Worm (Caenorhabditis elegans) whole organism, young adult: ENCODE results near the gene F58B3.6.

Experiments used
- B0336.3 ChIP-seq: fragments of 200-800 bp; sonication (Bioruptor generic); IDR thresholded peaks from 2 replicates; pipeline ENCODE4 v1.3.6; 2022; ENCODE audit warnings: missing genetic modification characterization, missing compliant biosample characterization
- C17E4.6 ChIP-seq: fragments of 200-800 bp; sonication (Bioruptor generic); IDR thresholded peaks from 2 replicates; pipeline ENCODE4 v1.3.6; 2022; ENCODE audit warnings: missing genetic modification reagents, missing genetic modification characterization, missing compliant biosample characterization
- F10E7.11 ChIP-seq: sonication (generic microtip); optimal IDR thresholded peaks from 2 replicates; lab custom pipeline; 2017; ENCODE audit warnings: mild to moderate bottlenecking, missing genetic modification characterization, moderate library complexity, missing compliant biosample characterization
- F23B12.7 ChIP-seq: sonication (generic microtip); optimal IDR thresholded peaks from 2 replicates; lab custom pipeline; 2017; ENCODE audit warnings: missing genetic modification characterization, mild to moderate bottlenecking, missing compliant biosample characterization, antibody characterized with exemption, moderate library complexity; ENCODE audit not compliant: insufficient read depth
- F39B2.1 ChIP-seq: fragments of 200-800 bp; sonication (Bioruptor generic); IDR thresholded peaks from 2 replicates; pipeline ENCODE4 v1.3.6; 2022; ENCODE audit warnings: missing genetic modification reagents, missing genetic modification characterization, missing compliant biosample characterization
- F57C9.4 ChIP-seq: sonication (generic microtip); optimal IDR thresholded peaks from 2 replicates; lab custom pipeline; 2017; ENCODE audit warnings: mild to moderate bottlenecking, missing genetic modification characterization, missing compliant biosample characterization
- K11D2.4 ChIP-seq: fragments of 200-800 bp; sonication (Bioruptor generic); IDR thresholded peaks from 2 replicates; pipeline ENCODE4 v1.3.6; 2022; ENCODE audit warnings: missing genetic modification reagents, missing genetic modification characterization, missing compliant biosample characterization
- T07F8.4 ChIP-seq: sonication (generic microtip); optimal IDR thresholded peaks from 2 replicates; lab custom pipeline; 2016; ENCODE audit warnings: mild to moderate bottlenecking, missing genetic modification characterization, moderate library complexity, missing compliant biosample characterization
- Y56A3A.18 ChIP-seq: fragments of 200-800 bp; sonication (Bioruptor generic); IDR thresholded peaks from 2 replicates; pipeline ENCODE4 v1.3.6; 2022; ENCODE audit warnings: missing genetic modification reagents, missing genetic modification characterization, missing compliant biosample characterization
- Y79H2A.3 ChIP-seq: fragments of 200-800 bp; sonication (Bioruptor generic); conservative IDR thresholded peaks from 2 replicates; pipeline ENCODE4 v1.3.6; 2022; ENCODE audit warnings: missing genetic modification reagents, missing genetic modification characterization, missing compliant biosample characterization
- Y95B8A.8 ChIP-seq: fragments of 200-800 bp; sonication (Bioruptor generic); IDR thresholded peaks from 2 replicates; pipeline ENCODE4 v1.3.6; 2022; ENCODE audit warnings: missing genetic modification reagents, missing genetic modification characterization, missing compliant biosample characterization
- ZK185.1 ChIP-seq: sonication (generic microtip); optimal IDR thresholded peaks from 2 replicates; lab custom pipeline; 2016; ENCODE audit warnings: mild to moderate bottlenecking, missing genetic modification characterization, missing compliant biosample characterization; ENCODE audit not compliant: poor library complexity, severe bottlenecking
- akir-1 ChIP-seq: fragments of 200-800 bp; sonication (Bioruptor generic); optimal IDR thresholded peaks from 2 replicates; lab custom pipeline; 2018; ENCODE audit warnings: mild to moderate bottlenecking, missing genetic modification characterization, moderate library complexity, missing compliant biosample characterization
- ama-1 ChIP-seq, 3 experiments: fragments of 150-350 bp in 1 of 3; sonication (generic microtip) in 2 of 3; optimal IDR thresholded peaks; 2 replicates each; lab custom pipeline; 2014 to 2018; ENCODE audit warnings: missing biosample characterization in 2 of 3, missing genetic modification characterization in 2 of 3, missing genetic modification reagents in 2 of 3
- atf-7 ChIP-seq: sonication (generic microtip); optimal IDR thresholded peaks from 2 replicates; lab custom pipeline; 2017; ENCODE audit warnings: mild to moderate bottlenecking, missing genetic modification characterization, missing compliant biosample characterization
- cebp-1 ChIP-seq, 2 experiments: fragments of 200-800 bp in 1 of 2; sonication (Bioruptor generic) in 1 of 2; sonication (generic microtip) in 1 of 2; IDR thresholded peaks in 1 of 2; optimal IDR thresholded peaks in 1 of 2; 2 replicates each; pipeline versions ENCODE4 v1.3.6 to Lab custom; 2017 to 2022; ENCODE audit warnings: missing compliant biosample characterization in 2 of 2, missing genetic modification characterization in 2 of 2, mild to moderate bottlenecking in 1 of 2, missing genetic modification reagents in 1 of 2, moderate library complexity in 1 of 2
- ceh-27 ChIP-seq: fragments of 200-800 bp; sonication (Bioruptor generic); optimal IDR thresholded peaks from 2 replicates; lab custom pipeline; 2018; ENCODE audit warnings: mild to moderate bottlenecking, missing genetic modification characterization, moderate library complexity, missing compliant biosample characterization
- ceh-40 ChIP-seq: fragments of 200-800 bp; sonication (Bioruptor generic); IDR thresholded peaks from 2 replicates; pipeline ENCODE4 v1.3.6; 2022; ENCODE audit warnings: missing genetic modification characterization, missing compliant biosample characterization
- ceh-79 ChIP-seq: sonication (generic microtip); optimal IDR thresholded peaks from 2 replicates; lab custom pipeline; 2017; ENCODE audit warnings: mild to moderate bottlenecking, missing genetic modification characterization, missing compliant biosample characterization
- die-1 ChIP-seq: sonication (generic microtip); optimal IDR thresholded peaks from 2 replicates; lab custom pipeline; 2016; ENCODE audit warnings: missing genotype, mild to moderate bottlenecking, missing genetic modification characterization, missing compliant biosample characterization
- dpl-1 ChIP-seq: fragments of 150-350 bp; optimal IDR thresholded peaks from 2 replicates; lab custom pipeline; 2014; ENCODE audit warnings: missing biosample characterization, missing genetic modification reagents, missing genetic modification characterization
- ekl-4 ChIP-seq: fragments of 200-800 bp; sonication (Bioruptor generic); IDR thresholded peaks from 2 replicates; pipeline ENCODE4 v1.3.6; 2022; ENCODE audit warnings: missing genetic modification reagents, missing genetic modification characterization, missing compliant biosample characterization
- ets-4 ChIP-seq: fragments of 200-800 bp; sonication (Bioruptor generic); optimal IDR thresholded peaks from 2 replicates; lab custom pipeline; 2018; ENCODE audit warnings: mild to moderate bottlenecking, missing genetic modification characterization, missing compliant biosample characterization
- fkh-3 ChIP-seq: sonication (generic microtip); optimal IDR thresholded peaks from 2 replicates; lab custom pipeline; 2016; ENCODE audit warnings: mild to moderate bottlenecking, missing genetic modification characterization, missing compliant biosample characterization
- gei-17 ChIP-seq: fragments of 200-800 bp; sonication (Bioruptor generic); optimal IDR thresholded peaks from 2 replicates; lab custom pipeline; 2018; ENCODE audit warnings: mild to moderate bottlenecking, missing genetic modification characterization, missing compliant biosample characterization
- hmg-1.2 ChIP-seq: fragments of 200-800 bp; sonication (Bioruptor generic); IDR thresholded peaks from 2 replicates; pipeline ENCODE4 v1.3.6; 2022; ENCODE audit warnings: missing genetic modification reagents, missing genetic modification characterization, missing compliant biosample characterization
- hmg-20 ChIP-seq: fragments of 200-800 bp; sonication (Bioruptor generic); IDR thresholded peaks from 2 replicates; pipeline ENCODE4 v1.3.6; 2022; ENCODE audit warnings: missing genetic modification reagents, missing genetic modification characterization, missing compliant biosample characterization
- let-526 ChIP-seq: fragments of 200-800 bp; sonication (Bioruptor generic); IDR thresholded peaks from 2 replicates; pipeline ENCODE4 v1.3.6; 2022; ENCODE audit warnings: missing genetic modification reagents, missing genetic modification characterization, missing compliant biosample characterization
- lin-40 ChIP-seq: sonication (generic microtip); optimal IDR thresholded peaks from 2 replicates; lab custom pipeline; 2016; ENCODE audit warnings: missing genetic modification characterization, mild to moderate bottlenecking, missing compliant biosample characterization, missing genotype, missing genetic modification reagents
- mcd-1 ChIP-seq: fragments of 200-800 bp; sonication (Bioruptor generic); IDR thresholded peaks from 2 replicates; pipeline ENCODE4 v1.3.6; 2022; ENCODE audit warnings: missing genetic modification reagents, missing genetic modification characterization, missing compliant biosample characterization
- nfya-1 ChIP-seq: sonication (generic microtip); optimal IDR thresholded peaks from 2 replicates; lab custom pipeline; 2017; ENCODE audit warnings: antibody characterized with exemption, missing compliant biosample characterization, missing genetic modification characterization, borderline replicate concordance; ENCODE audit not compliant: insufficient read depth
- nfyb-1 ChIP-seq: fragments of 200-800 bp; sonication (Bioruptor generic); IDR thresholded peaks from 2 replicates; pipeline ENCODE4 v1.3.6; 2022; ENCODE audit warnings: missing genetic modification reagents, missing genetic modification characterization, missing compliant biosample characterization
- nhr-80 ChIP-seq: sonication (generic microtip); optimal IDR thresholded peaks from 2 replicates; lab custom pipeline; 2016; ENCODE audit warnings: missing genetic modification characterization, missing compliant biosample characterization
- nhr-90 ChIP-seq: sonication (generic microtip); optimal IDR thresholded peaks from 2 replicates; lab custom pipeline; 2016; ENCODE audit warnings: missing genotype, mild to moderate bottlenecking, missing genetic modification characterization, missing compliant biosample characterization
- snpc-4 ChIP-seq, 5 experiments: fragments of 150-350 bp in 1 of 5; sonication (generic microtip) in 4 of 5; optimal IDR thresholded peaks; 2 replicates each; lab custom pipeline; 2014 to 2018; ENCODE audit warnings: missing genetic modification characterization in 5 of 5, missing biosample characterization in 3 of 5, antibody characterized with exemption in 2 of 5, mild to moderate bottlenecking in 2 of 5, missing compliant biosample characterization in 2 of 5, missing genotype in 2 of 5, moderate library complexity in 2 of 5, missing genetic modification reagents in 1 of 5
- somi-1 ChIP-seq: fragments of 200-800 bp; sonication (Bioruptor generic); optimal IDR thresholded peaks from 2 replicates; lab custom pipeline; 2018; ENCODE audit warnings: mild to moderate bottlenecking, missing genetic modification characterization, missing compliant biosample characterization
- sptf-2 ChIP-seq: fragments of 200-800 bp; sonication (Bioruptor generic); optimal IDR thresholded peaks from 2 replicates; lab custom pipeline; 2018; ENCODE audit warnings: mild to moderate bottlenecking, missing genetic modification characterization, missing compliant biosample characterization
- tbp1 ChIP-seq: fragments of 200-800 bp; sonication (Bioruptor generic); optimal IDR thresholded peaks from 2 replicates; lab custom pipeline; 2018; ENCODE audit warnings: mild to moderate bottlenecking, missing genetic modification characterization, missing compliant biosample characterization
- zfh-2 ChIP-seq: fragments of 200-800 bp; sonication (Bioruptor generic); conservative IDR thresholded peaks from 2 replicates; pipeline ENCODE4 v1.3.6; 2022; ENCODE audit warnings: missing genetic modification reagents, missing genetic modification characterization, missing compliant biosample characterization
- zim-3 ChIP-seq: sonication (generic microtip); optimal IDR thresholded peaks from 2 replicates; lab custom pipeline; 2017; ENCODE audit warnings: mild to moderate bottlenecking, missing genetic modification characterization, moderate library complexity, missing compliant biosample characterization
- ztf-22 ChIP-seq: fragments of 200-800 bp; sonication (Bioruptor generic); optimal IDR thresholded peaks from 2 replicates; lab custom pipeline; 2018; ENCODE audit warnings: mild to moderate bottlenecking, missing genetic modification characterization, moderate library complexity, missing compliant biosample characterization
- ztf-28 ChIP-seq: fragments of 200-800 bp; sonication (Bioruptor generic); IDR thresholded peaks from 2 replicates; pipeline ENCODE4 v1.3.6; 2022; ENCODE audit warnings: missing genetic modification reagents, missing genetic modification characterization, missing compliant biosample characterization

Gene F58B3.6

ce11 chrIV:11593415-11594190 is 42.8 kb upstream of the F58B3.6 start, which contains the start of gene F40F11.3 (continued):
- TF ChIP-seq ekl-4 (GFP tag; lab: Robert Waterston, UW) (peak; percentile 73), ceh-40 (GFP tag; lab: Robert Waterston, UW) (0 out of 2 replicates have a peak, but pooled peaks have one; percentile 52), zim-3 (tag; lab: Kevin White, UChicago) (no peak), T07F8.4 (tag; lab: Kevin White, UChicago) (no peak), mcd-1 (GFP tag; lab: Robert Waterston, UW) (peak; percentile 64), akir-1 (GFP tag; lab: Kevin White, UChicago) (peak; percentile 38), fkh-3 (tag; lab: Kevin White, UChicago) (no peak), F57C9.4 (tag; lab: Kevin White, UChicago) (no peak), ztf-22 (GFP tag; lab: Kevin White, UChicago) (peak; percentile 34), nhr-90 (peak; percentile 13), ets-4 (GFP tag; lab: Kevin White, UChicago) (peak; percentile 41), B0336.3 (GFP tag; lab: Robert Waterston, UW) (peak; percentile 26), nfyb-1 (GFP tag; lab: Robert Waterston, UW) (peak; percentile 77), snpc-4 (GFP tag; optimal IDR thresholded peaks at IDR 0.05; lab: Kevin White, UChicago) (no peak), snpc-4 (tag; optimal IDR thresholded peaks at IDR 0.05; lab: Kevin White, UChicago) (peak in 3 of 4 experiments; percentile 20 to 44 (median 26)), F39B2.1 (GFP tag; lab: Robert Waterston, UW) (no peak), hmg-1.2 (peak; percentile 96), Y56A3A.18 (GFP tag; lab: Robert Waterston, UW) (peak; percentile 83), cebp-1 (GFP tag; IDR thresholded peaks at IDR 0.05; lab: Robert Waterston, UW) (peak; percentile 7; the same call in 1 of the 2 replicates), cebp-1 (tag; optimal IDR thresholded peaks at IDR 0.05; lab: Kevin White, UChicago) (peak; percentile 77), let-526 (GFP tag; lab: Robert Waterston, UW) (peak; percentile 77), ceh-79 (tag; lab: Kevin White, UChicago) (no peak), Y79H2A.3 (GFP tag; lab: Robert Waterston, UW) (no peak), F10E7.11 (tag; lab: Kevin White, UChicago) (no peak), somi-1 (peak; percentile 16), gei-17 (no peak), dpl-1 (GFP tag; lab: Kevin White, UChicago) (peak; percentile 32), die-1 (peak; percentile 54)

DNA sequence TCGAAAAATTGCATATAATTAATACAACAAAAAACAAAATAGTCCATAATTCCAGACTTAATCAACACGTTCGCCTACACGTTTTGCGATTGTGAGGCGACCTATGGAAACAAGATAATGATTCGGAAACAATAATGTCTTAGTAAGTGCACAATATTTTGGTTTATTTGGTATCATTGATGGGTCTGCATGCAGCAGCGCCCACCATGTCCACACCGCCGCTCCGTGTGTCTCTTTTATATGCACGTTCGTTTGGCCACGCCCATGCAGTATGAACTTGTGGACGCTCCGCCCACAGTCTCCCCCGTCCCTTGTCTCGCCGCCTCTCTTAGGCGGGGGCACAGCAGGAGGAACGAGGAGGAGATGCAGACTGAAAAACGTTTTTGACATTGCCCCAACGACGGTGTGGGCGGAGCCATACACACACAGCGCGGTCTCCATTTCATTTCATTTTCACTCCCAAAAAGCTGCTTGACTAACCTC is 42.2 kb upstream of the F58B3.6 start, which contains the start of gene mig-38:
Gene mig-38, plus strand, starts transcription at position 54 of the 483 bp plus-strand sequence.
- TF ChIP-seq atf-7 (tag; lab: Kevin White, UChicago) (peak; percentile 22), K11D2.4 (GFP tag; lab: Robert Waterston, UW) (no peak), hmg-20 (no peak), nhr-80 (peak; percentile 75), ama-1 (optimal IDR thresholded peaks at IDR 0.05; lab: Kevin White, UChicago) (peak; percentile 89), ama-1 (GFP tag; optimal IDR thresholded peaks at IDR 0.05; lab: Kevin White, UChicago) (no peak), ceh-27 (peak; percentile 11), F23B12.7 (tag; lab: Kevin White, UChicago) (peak; percentile 53), snpc-4 (GFP tag; optimal IDR thresholded peaks at IDR 0.05; lab: Kevin White, UChicago) (no peak), snpc-4 (tag; optimal IDR thresholded peaks at IDR 0.05; lab: Kevin White, UChicago) (peak in 1 of 4 experiments; percentile 4), lin-40 (tag; lab: Kevin White, UChicago) (peak; percentile 52), tbp1 (peak; percentile 10), somi-1 (peak; percentile 22), hmg-1.2 (peak; percentile 41; the same call in 1 of the 2 replicates), cebp-1 (GFP tag; IDR thresholded peaks at IDR 0.05; lab: Robert Waterston, UW) (no peak), cebp-1 (tag; optimal IDR thresholded peaks at IDR 0.05; lab: Kevin White, UChicago) (peak; percentile 54), sptf-2 (peak; percentile 25), ztf-28 (GFP tag; lab: Robert Waterston, UW) (no peak), B0336.3 (GFP tag; lab: Robert Waterston, UW) (no peak), nfya-1 (no peak), zfh-2 (GFP tag; lab: Robert Waterston, UW) (peak; percentile 94), ZK185.1 (tag; lab: Kevin White, UChicago) (no peak), C17E4.6 (GFP tag; lab: Robert Waterston, UW) (0 out of 2 replicates have a peak, but pooled peaks have one; percentile 20), Y95B8A.8 (GFP tag; lab: Robert Waterston, UW) (0 out of 2 replicates have a peak, but pooled peaks have one; percentile 13)
